Fruit fly (Drosophila melanogaster) whole organism, embryonic: Measurements from ENCODE around the gene Tbcd.
A peak's percentile ranks its signal among the peaks of the same experiment; 100 is the strongest.

Experiments
- CG11696 ChIP-seq: fragments of 200-800 bp; sonication (Bioruptor generic); IDR thresholded peaks from 2 replicates; pipeline ENCODE4 v1.3.6; 2022; ENCODE audit warnings: missing biosample characterization, missing genetic modification characterization
- CG12155 ChIP-seq: fragments of 200-800 bp; sonication (Bioruptor generic); optimal IDR thresholded peaks from 3 replicates; lab custom pipeline; 2016; ENCODE audit warnings: missing biosample characterization, missing genetic modification characterization
- CG1233 ChIP-seq: fragments of 200-800 bp; sonication (Bioruptor generic); optimal IDR thresholded peaks from 4 replicates; lab custom pipeline; 2018; ENCODE audit warnings: missing biosample characterization, mild to moderate bottlenecking, missing genetic modification characterization
- CG12391 ChIP-seq: fragments of 200-800 bp; sonication (Bioruptor generic); optimal IDR thresholded peaks from 3 replicates; lab custom pipeline; 2018; ENCODE audit warnings: missing biosample characterization, mild to moderate bottlenecking, missing genetic modification characterization, moderate library complexity
- CG12659 ChIP-seq: fragments of 200-800 bp; sonication (Bioruptor generic); optimal IDR thresholded peaks from 3 replicates; lab custom pipeline; 2017; ENCODE audit warnings: mild to moderate bottlenecking, missing biosample characterization, missing genetic modification reagents, missing genetic modification characterization
- CG13287 ChIP-seq: fragments of 200-800 bp; sonication (Bioruptor generic); IDR thresholded peaks from 2 replicates; pipeline ENCODE4 v1.3.6; 2022; ENCODE audit warnings: missing biosample characterization, missing genetic modification characterization; ENCODE audit not compliant: partially characterized antibody
- CG14050 ChIP-seq: fragments of 200-800 bp; sonication (Bioruptor generic); IDR thresholded peaks from 3 replicates; pipeline ENCODE4 v1.3.6; 2022; ENCODE audit warnings: missing biosample characterization, missing genetic modification characterization
- CG16815 ChIP-seq: fragments of 200-800 bp; sonication (Bioruptor generic); optimal IDR thresholded peaks from 3 replicates; lab custom pipeline; 2017; ENCODE audit warnings: missing biosample characterization, mild to moderate bottlenecking, missing genetic modification characterization
- CG17912 ChIP-seq: fragments of 200-800 bp; sonication (Bioruptor generic); optimal IDR thresholded peaks from 2 replicates; lab custom pipeline; 2018; ENCODE audit warnings: missing biosample characterization, mild to moderate bottlenecking, missing genetic modification characterization
- CG1792 ChIP-seq: fragments of 200-800 bp; sonication (Bioruptor generic); optimal IDR thresholded peaks from 2 replicates; lab custom pipeline; 2016; ENCODE audit warnings: missing biosample characterization, missing genetic modification characterization
- CG18599 ChIP-seq: fragments of 200-800 bp; sonication (Bioruptor generic); optimal IDR thresholded peaks from 3 replicates; lab custom pipeline; 2017; ENCODE audit warnings: missing biosample characterization, missing genetic modification characterization, mild to moderate bottlenecking, moderate library complexity, missing genetic modification reagents
- CG2120 ChIP-seq: fragments of 200-800 bp; sonication (Bioruptor generic); optimal IDR thresholded peaks from 3 replicates; lab custom pipeline; 2016; ENCODE audit warnings: missing biosample characterization, missing genetic modification characterization
- CG2199 ChIP-seq: fragments of 200-800 bp; sonication (Bioruptor generic); IDR thresholded peaks from 3 replicates; pipeline ENCODE4 v1.3.6; 2022; ENCODE audit warnings: missing biosample characterization, missing genetic modification characterization
- CG2875 ChIP-seq: fragments of 200-800 bp; sonication (Bioruptor generic); optimal IDR thresholded peaks from 2 replicates; lab custom pipeline; 2017; ENCODE audit warnings: missing biosample characterization, mild to moderate bottlenecking, missing genetic modification characterization, missing genetic modification reagents
- CG30020 ChIP-seq: fragments of 200-800 bp; optimal IDR thresholded peaks from 2 replicates; lab custom pipeline; 2019; ENCODE audit warnings: missing biosample characterization, mild to moderate bottlenecking, missing genetic modification characterization, moderate library complexity
- CG32767 ChIP-seq: fragments of 200-800 bp; sonication (Bioruptor generic); IDR thresholded peaks from 2 replicates; pipeline ENCODE4 v1.3.6; 2022; ENCODE audit warnings: missing biosample characterization, missing genetic modification characterization
- CG4360 ChIP-seq: fragments of 200-800 bp; sonication (Bioruptor generic); IDR thresholded peaks from 2 replicates; pipeline ENCODE4 v1.3.6; 2022; ENCODE audit warnings: missing biosample characterization, missing genetic modification characterization
- CG4730 ChIP-seq: fragments of 200-800 bp; sonication (Bioruptor generic); IDR thresholded peaks from 2 replicates; pipeline ENCODE4 v1.3.6; 2022; ENCODE audit warnings: missing biosample characterization, missing genetic modification characterization
- CG8089 ChIP-seq: fragments of 200-800 bp; sonication (Bioruptor generic); optimal IDR thresholded peaks from 3 replicates; lab custom pipeline; 2016; ENCODE audit warnings: missing biosample characterization, missing genetic modification characterization
- CG9797 ChIP-seq: fragments of 200-800 bp; sonication (Bioruptor generic); optimal IDR thresholded peaks from 3 replicates; lab custom pipeline; 2018; ENCODE audit warnings: missing biosample characterization, mild to moderate bottlenecking, missing genetic modification characterization
- CkIIα-i1 ChIP-seq: fragments of 200-800 bp; sonication (Bioruptor generic); IDR thresholded peaks from 2 replicates; pipeline ENCODE4 v1.3.6; 2022; ENCODE audit warnings: missing biosample characterization, missing genetic modification characterization
- CrebB ChIP-seq: fragments of 200-800 bp; sonication (Bioruptor generic); optimal IDR thresholded peaks from 3 replicates; lab custom pipeline; 2018; ENCODE audit warnings: missing biosample characterization, mild to moderate bottlenecking, missing genetic modification characterization
- D ChIP-seq, 2 experiments: fragments of 200-800 bp in 1 of 2; fragments of >200 bp in 1 of 2; sonication (Bioruptor generic) in 1 of 2; optimal IDR thresholded peaks; 2 replicates in 1 of 2; 3 replicates in 1 of 2; lab custom pipeline; 2017; ENCODE audit warnings: mild to moderate bottlenecking in 1 of 2, missing biosample characterization in 1 of 2, missing genetic modification characterization in 1 of 2, missing genetic modification reagents in 1 of 2
- Deaf1 ChIP-seq: fragments of 200-800 bp; optimal IDR thresholded peaks from 3 replicates; lab custom pipeline; 2019; ENCODE audit warnings: missing biosample characterization, mild to moderate bottlenecking, missing genetic modification characterization, moderate library complexity
- Dll ChIP-seq: fragments of 200-800 bp; sonication (Bioruptor generic); IDR thresholded peaks from 4 replicates; pipeline ENCODE4 v1.3.6; 2022; ENCODE audit warnings: missing biosample characterization, missing genetic modification characterization; ENCODE audit not compliant: partially characterized antibody
- Doc3 ChIP-seq: fragments of 200-800 bp; sonication (Bioruptor generic); IDR thresholded peaks from 3 replicates; pipeline ENCODE4 v1.3.6; 2022; ENCODE audit warnings: missing biosample characterization, missing genetic modification characterization; ENCODE audit not compliant: partially characterized antibody
- HLHmδ ChIP-seq: fragments of 200-800 bp; sonication (Bioruptor generic); optimal IDR thresholded peaks from 2 replicates; lab custom pipeline; 2018; ENCODE audit warnings: missing biosample characterization, mild to moderate bottlenecking, missing genetic modification characterization, moderate library complexity
- Mes4 ChIP-seq: fragments of 200-800 bp; sonication (Bioruptor generic); optimal IDR thresholded peaks from 2 replicates; lab custom pipeline; 2016; ENCODE audit warnings: missing biosample characterization, missing genetic modification characterization
- Myb ChIP-seq: fragments of 200-800 bp; sonication (Bioruptor generic); optimal IDR thresholded peaks from 2 replicates; lab custom pipeline; 2016; ENCODE audit warnings: missing biosample characterization, missing genetic modification characterization
- YL-1 ChIP-seq: fragments of 200-800 bp; sonication (Bioruptor generic); optimal IDR thresholded peaks from 3 replicates; lab custom pipeline; 2017; ENCODE audit warnings: missing biosample characterization, mild to moderate bottlenecking, missing genetic modification characterization
- ac ChIP-seq: fragments of 200-800 bp; sonication (Bioruptor generic); optimal IDR thresholded peaks from 3 replicates; lab custom pipeline; 2017; ENCODE audit warnings: missing biosample characterization, mild to moderate bottlenecking, missing genetic modification characterization
- ash1 ChIP-seq: fragments of 200-800 bp; sonication (Bioruptor generic); optimal IDR thresholded peaks from 2 replicates; lab custom pipeline; 2018; ENCODE audit warnings: missing biosample characterization, mild to moderate bottlenecking, missing genetic modification characterization
- chif ChIP-seq, 2 experiments: fragments of 200-800 bp; sonication (Bioruptor generic); optimal IDR thresholded peaks; 3 replicates each; lab custom pipeline; 2016; ENCODE audit warnings: missing biosample characterization in 2 of 2, missing genetic modification characterization in 2 of 2
- chm ChIP-seq: fragments of 200-800 bp; sonication (Bioruptor generic); IDR thresholded peaks from 2 replicates; pipeline ENCODE4 v1.3.6; 2022; ENCODE audit warnings: missing biosample characterization, missing genetic modification characterization
- ci ChIP-seq: fragments of 200-800 bp; sonication (Bioruptor generic); IDR thresholded peaks from 3 replicates; pipeline ENCODE4 v1.3.6; 2022; ENCODE audit warnings: missing biosample characterization, missing genetic modification characterization
- dan ChIP-seq: fragments of 200-800 bp; sonication (Bioruptor generic); IDR thresholded peaks from 2 replicates; pipeline ENCODE4 v1.3.6; 2022; ENCODE audit warnings: missing biosample characterization, missing genetic modification characterization
- ems ChIP-seq: fragments of 200-800 bp; sonication (Bioruptor generic); optimal IDR thresholded peaks from 3 replicates; lab custom pipeline; 2016; ENCODE audit warnings: missing biosample characterization, missing genetic modification characterization
- en ChIP-seq: fragments of 200-800 bp; sonication (Bioruptor generic); optimal IDR thresholded peaks from 2 replicates; lab custom pipeline; 2016; ENCODE audit warnings: missing biosample characterization, missing genetic modification characterization
- fd64A ChIP-seq: fragments of 200-800 bp; sonication (Bioruptor generic); optimal IDR thresholded peaks from 3 replicates; lab custom pipeline; 2018; ENCODE audit warnings: missing biosample characterization, mild to moderate bottlenecking, missing genetic modification characterization
- ftz-f1 ChIP-seq: fragments of 200-800 bp; sonication (Bioruptor generic); optimal IDR thresholded peaks from 2 replicates; lab custom pipeline; 2016; ENCODE audit warnings: missing biosample characterization, missing genetic modification characterization
- gfzf ChIP-seq: fragments of 200-800 bp; sonication (Bioruptor generic); optimal IDR thresholded peaks from 2 replicates; lab custom pipeline; 2016; ENCODE audit warnings: missing biosample characterization, mild to moderate bottlenecking, missing genetic modification characterization, moderate library complexity
- insv ChIP-seq, 2 experiments: fragments of 200-800 bp; sonication (Bioruptor generic); optimal IDR thresholded peaks; 3 replicates each; lab custom pipeline; 2016 to 2018; ENCODE audit warnings: missing biosample characterization in 2 of 2, missing genetic modification characterization in 2 of 2
- maf-S ChIP-seq: fragments of 200-800 bp; sonication (Bioruptor generic); optimal IDR thresholded peaks from 2 replicates; lab custom pipeline; 2016; ENCODE audit warnings: missing biosample characterization, missing genetic modification characterization
- nerfin-1 ChIP-seq: fragments of 200-800 bp; sonication (Bioruptor generic); optimal IDR thresholded peaks from 3 replicates; lab custom pipeline; 2019; ENCODE audit warnings: missing biosample characterization, mild to moderate bottlenecking, missing genetic modification characterization, moderate library complexity
- p53 ChIP-seq: fragments of 200-800 bp; sonication (Bioruptor generic); optimal IDR thresholded peaks from 2 replicates; lab custom pipeline; 2016; ENCODE audit warnings: missing biosample characterization, missing genetic modification characterization
- pb ChIP-seq: fragments of 200-800 bp; sonication (Bioruptor generic); optimal IDR thresholded peaks from 3 replicates; lab custom pipeline; 2016; ENCODE audit warnings: missing biosample characterization, missing genetic modification characterization
- pita ChIP-seq: fragments of 200-800 bp; sonication (Bioruptor generic); optimal IDR thresholded peaks from 2 replicates; lab custom pipeline; 2017; ENCODE audit warnings: missing biosample characterization, mild to moderate bottlenecking, missing genetic modification characterization
- pzg ChIP-seq: fragments of 200-800 bp; sonication (Bioruptor generic); optimal IDR thresholded peaks from 3 replicates; lab custom pipeline; 2018; ENCODE audit warnings: missing biosample characterization, mild to moderate bottlenecking, missing genetic modification characterization, moderate library complexity
- slp2 ChIP-seq: fragments of 200-800 bp; sonication (Bioruptor generic); optimal IDR thresholded peaks from 2 replicates; lab custom pipeline; 2016; ENCODE audit warnings: missing biosample characterization, missing genetic modification characterization
- tgo ChIP-seq: fragments of 200-800 bp; sonication (Bioruptor generic); IDR thresholded peaks from 3 replicates; pipeline ENCODE4 v1.3.6; 2022; ENCODE audit warnings: missing biosample characterization, missing genetic modification characterization

Tbcd gene

dm6 chr2L:2151544-2152290 is 4.4 kb downstream of the Tbcd start, which contains the start of gene AIF (continued):
- TF ChIP-seq insv (GFP tag; optimal IDR thresholded peaks at IDR 0.05; lab: Kevin White, UChicago), result no peak
- no peak for TF ChIP-seq ash1
- no peak for TF ChIP-seq CG4730 (GFP tag; lab: Robert Waterston, UW)
- peak; percentile 37 for TF ChIP-seq CG12391 (tag; lab: Kevin White, UChicago)
- TF ChIP-seq Deaf1 (tag; lab: Kevin White, UChicago), result no peak
- TF ChIP-seq ftz-f1 (GFP tag; lab: Kevin White, UChicago), result no peak
- TF ChIP-seq chif (GFP tag; optimal IDR thresholded peaks at IDR 0.05; lab: Kevin White, UChicago), result no peak
- TF ChIP-seq CG14050 (GFP tag; lab: Robert Waterston, UW), result no peak
- TF ChIP-seq dan, result no peak
- no peak for TF ChIP-seq pb
- no peak for TF ChIP-seq CG13287 (GFP tag; lab: Robert Waterston, UW)
- TF ChIP-seq slp2 (GFP tag; lab: Kevin White, UChicago), result no peak
- no peak for TF ChIP-seq CG8089 (GFP tag; lab: Kevin White, UChicago)
- no peak for TF ChIP-seq chm (GFP tag; lab: Robert Waterston, UW)
- TF ChIP-seq maf-S (GFP tag; lab: Kevin White, UChicago), result no peak
- no peak for TF ChIP-seq CG16815
- peak; percentile 93 for TF ChIP-seq Myb (GFP tag; lab: Kevin White, UChicago)
- no peak for TF ChIP-seq nerfin-1 (tag; lab: Kevin White, UChicago)
- peak; percentile 54 for TF ChIP-seq CG30020
- no peak for TF ChIP-seq CrebB (tag; lab: Kevin White, UChicago)
- no peak for TF ChIP-seq CG11696 (GFP tag; lab: Robert Waterston, UW)
- TF ChIP-seq CG2875 (GFP tag; lab: Kevin White, UChicago), result no peak
- TF ChIP-seq CG17912 (GFP tag; lab: Kevin White, UChicago), result no peak
- no peak for TF ChIP-seq fd64A (GFP tag; lab: Kevin White, UChicago)
- TF ChIP-seq CkIIα-i1 (GFP tag; lab: Robert Waterston, UW), result no peak
- TF ChIP-seq Doc3 (GFP tag; lab: Robert Waterston, UW), result no peak
- TF ChIP-seq CG2199 (GFP tag; lab: Robert Waterston, UW), result no peak
- no peak for TF ChIP-seq CG4360 (GFP tag; lab: Robert Waterston, UW)
- TF ChIP-seq CG12155 (GFP tag; lab: Kevin White, UChicago), result no peak
- no peak for TF ChIP-seq Dll
- no peak for TF ChIP-seq CG18599 (GFP tag; lab: Kevin White, UChicago)
- TF ChIP-seq CG9797 (GFP tag; lab: Kevin White, UChicago), result peak; percentile 68
- peak; percentile 81 for TF ChIP-seq YL-1 (GFP tag; lab: Kevin White, UChicago)
- TF ChIP-seq en (GFP tag; lab: Kevin White, UChicago), result no peak
- no peak for TF ChIP-seq ems
- no peak for TF ChIP-seq HLHmδ (GFP tag; lab: Kevin White, UChicago)
- no peak for TF ChIP-seq CG32767 (GFP tag; lab: Robert Waterston, UW)
- TF ChIP-seq gfzf, result peak; percentile 80
- no peak for TF ChIP-seq D (optimal IDR thresholded peaks at IDR 0.05; lab: Kevin White, UChicago)
- no peak for TF ChIP-seq D (GFP tag; optimal IDR thresholded peaks at IDR 0.05; lab: Kevin White, UChicago)
- no peak for TF ChIP-seq CG1792 (GFP tag; lab: Kevin White, UChicago)
- TF ChIP-seq pzg (GFP tag; lab: Kevin White, UChicago), result peak; percentile 55
- TF ChIP-seq pita (GFP tag; lab: Kevin White, UChicago), result no peak
- TF ChIP-seq p53 (GFP tag; lab: Kevin White, UChicago), result no peak
- TF ChIP-seq ci, result no peak
- peak; percentile 26 for TF ChIP-seq CG12659 (GFP tag; lab: Kevin White, UChicago)
- no peak for TF ChIP-seq tgo
- no peak for TF ChIP-seq CG1233 (GFP tag; lab: Kevin White, UChicago)
- TF ChIP-seq ac, result no peak
- no peak for TF ChIP-seq Mes4 (GFP tag; lab: Kevin White, UChicago)
- peak; percentile 44 for TF ChIP-seq CG2120
